Worm (Caenorhabditis elegans): ENCODE data around the gene cest-10.

ce11 chrIV:7153362-7153761 lies 27.0 kb upstream of the cest-10 start, which contains the start of gene C34D4.3:
- no peak for TF ChIP-seq ama-1 (optimal IDR thresholded peaks at IDR 0.05)
- no peak for TF ChIP-seq egl-27 (tag; optimal IDR thresholded peaks at IDR 0.05)
- TF ChIP-seq sea-2 (GFP tag; optimal IDR thresholded peaks at IDR 0.05): no peak
- no peak for TF ChIP-seq pqm-1 (tag; optimal IDR thresholded peaks at IDR 0.05)
- TF ChIP-seq nhr-237 (tag; optimal IDR thresholded peaks at IDR 0.05): no peak

Data from whole organism, L3 larva.